Fruit fly (Drosophila melanogaster) whole organism, prepupa: ENCODE results near the gene CG2260.

Experiments
- CG10669 ChIP-seq: fragments of 200-800 bp; sonication (Bioruptor generic); optimal IDR thresholded peaks from 3 replicates; lab custom pipeline; 2018; ENCODE audit warnings: missing biosample characterization, mild to moderate bottlenecking, missing genetic modification characterization, moderate library complexity
- CG11294 ChIP-seq: fragments of 200-800 bp; sonication (Bioruptor generic); IDR thresholded peaks from 2 replicates; pipeline ENCODE4 v1.3.6; 2022; ENCODE audit warnings: missing biosample characterization, missing genetic modification characterization
- CG15336 ChIP-seq: fragments of 200-800 bp; sonication (Bioruptor generic); IDR thresholded peaks from 2 replicates; pipeline ENCODE4 v1.3.6; 2022; ENCODE audit warnings: missing biosample characterization, missing genetic modification characterization
- CG1621 ChIP-seq: fragments of 200-800 bp; sonication (Bioruptor generic); optimal IDR thresholded peaks from 3 replicates; lab custom pipeline; 2018; ENCODE audit warnings: missing biosample characterization, mild to moderate bottlenecking, missing genetic modification characterization
- CG3032 ChIP-seq: fragments of 200-800 bp; optimal IDR thresholded peaks from 2 replicates; lab custom pipeline; 2019; ENCODE audit warnings: missing biosample characterization, mild to moderate bottlenecking, missing genetic modification characterization, moderate library complexity
- CG31627 ChIP-seq: fragments of 200-800 bp; sonication (Bioruptor generic); optimal IDR thresholded peaks from 3 replicates; lab custom pipeline; 2016; ENCODE audit warnings: missing biosample characterization, missing genetic modification characterization
- CG32006 ChIP-seq: fragments of 200-800 bp; sonication (Bioruptor generic); optimal IDR thresholded peaks from 3 replicates; lab custom pipeline; 2017; ENCODE audit warnings: missing biosample characterization, mild to moderate bottlenecking, missing genetic modification characterization
- CG34406 ChIP-seq: fragments of 200-800 bp; sonication (Bioruptor generic); optimal IDR thresholded peaks from 3 replicates; lab custom pipeline; 2016; ENCODE audit warnings: missing biosample characterization, missing genetic modification characterization
- CG3919 ChIP-seq: fragments of 200-800 bp; sonication (Bioruptor generic); optimal IDR thresholded peaks from 3 replicates; lab custom pipeline; 2016; ENCODE audit warnings: missing biosample characterization, missing genetic modification characterization
- CG4318 ChIP-seq: fragments of 200-800 bp; sonication (Bioruptor generic); optimal IDR thresholded peaks from 3 replicates; lab custom pipeline; 2017; ENCODE audit warnings: missing biosample characterization, mild to moderate bottlenecking, missing genetic modification characterization
- CG6163 ChIP-seq: fragments of 200-800 bp; sonication (Bioruptor generic); IDR thresholded peaks from 3 replicates; pipeline ENCODE4 v1.3.6; 2022; ENCODE audit warnings: missing biosample characterization, missing genetic modification characterization
- CG6808 ChIP-seq: fragments of 200-800 bp; sonication (Bioruptor generic); optimal IDR thresholded peaks from 3 replicates; lab custom pipeline; 2017; ENCODE audit warnings: missing biosample characterization, missing genetic modification characterization, mild to moderate bottlenecking, moderate library complexity, missing genetic modification reagents
- CG7368 ChIP-seq: fragments of 200-800 bp; sonication (Bioruptor generic); optimal IDR thresholded peaks from 3 replicates; lab custom pipeline; 2016; ENCODE audit warnings: missing biosample characterization, missing genetic modification characterization
- CG8119 ChIP-seq: fragments of 200-800 bp; sonication (Bioruptor generic); IDR thresholded peaks from 3 replicates; pipeline ENCODE4 v1.3.6; 2022; ENCODE audit warnings: missing biosample characterization, missing genetic modification characterization
- Eip75B ChIP-seq: fragments of 200-800 bp; sonication (Bioruptor generic); optimal IDR thresholded peaks from 3 replicates; lab custom pipeline; 2016; ENCODE audit warnings: missing biosample characterization, missing genetic modification characterization
- Eip78C ChIP-seq: fragments of 200-800 bp; sonication (Bioruptor generic); peaks from one replicate; lab custom pipeline; 2016; ENCODE audit warnings: missing biosample characterization, missing genetic modification characterization
- Eip93F ChIP-seq: fragments of 200-800 bp; sonication (Bioruptor generic); optimal IDR thresholded peaks from 2 replicates; lab custom pipeline; 2016; ENCODE audit warnings: missing biosample characterization, mild to moderate bottlenecking, missing genetic modification characterization
- Ets96B ChIP-seq: fragments of 200-800 bp; optimal IDR thresholded peaks from 2 replicates; lab custom pipeline; 2019; ENCODE audit warnings: missing biosample characterization, mild to moderate bottlenecking, missing genetic modification characterization, moderate library complexity
- Gug ChIP-seq: fragments of 200-800 bp; sonication (Bioruptor generic); IDR thresholded peaks from 2 replicates; pipeline ENCODE4 v1.3.6; 2022; ENCODE audit warnings: missing biosample characterization, missing genetic modification characterization
- Hr38 ChIP-seq: sonication (Bioruptor generic); optimal IDR thresholded peaks from 2 replicates; lab custom pipeline; 2016; ENCODE audit warnings: missing biosample characterization, missing genetic modification characterization
- Hr4 ChIP-seq: fragments of 200-800 bp; sonication (Bioruptor generic); optimal IDR thresholded peaks from 3 replicates; lab custom pipeline; 2016; ENCODE audit warnings: missing biosample characterization, missing genetic modification characterization
- Lpt ChIP-seq: fragments of 200-800 bp; sonication (Bioruptor generic); optimal IDR thresholded peaks from 3 replicates; lab custom pipeline; 2016; ENCODE audit warnings: missing biosample characterization, missing genetic modification characterization
- OdsH ChIP-seq: fragments of 200-800 bp; sonication (Bioruptor generic); optimal IDR thresholded peaks from 3 replicates; lab custom pipeline; 2016; ENCODE audit warnings: missing biosample characterization, missing genetic modification characterization
- Smox ChIP-seq: fragments of 200-800 bp; sonication (Bioruptor generic); optimal IDR thresholded peaks from 3 replicates; lab custom pipeline; 2016; ENCODE audit warnings: missing biosample characterization, missing genetic modification characterization
- cyc ChIP-seq: fragments of 200-800 bp; sonication (Bioruptor generic); optimal IDR thresholded peaks from 3 replicates; lab custom pipeline; 2016; ENCODE audit warnings: missing biosample characterization, missing genetic modification characterization
- dsx ChIP-seq: fragments of 200-800 bp; optimal IDR thresholded peaks from 3 replicates; lab custom pipeline; 2019; ENCODE audit warnings: missing biosample characterization, mild to moderate bottlenecking, missing genetic modification characterization, moderate library complexity; ENCODE audit not compliant: poor library complexity, severe bottlenecking
- esn ChIP-seq: fragments of 200-800 bp; sonication (Bioruptor generic); optimal IDR thresholded peaks from 2 replicates; lab custom pipeline; 2016; ENCODE audit warnings: missing biosample characterization, mild to moderate bottlenecking, missing genetic modification characterization, moderate library complexity
- fd59A ChIP-seq: fragments of 200-800 bp; sonication (Bioruptor generic); optimal IDR thresholded peaks from 2 replicates; lab custom pipeline; 2017; ENCODE audit warnings: missing biosample characterization, mild to moderate bottlenecking, missing genetic modification characterization, missing genetic modification reagents
- fd85E ChIP-seq: fragments of 200-800 bp; sonication (Bioruptor generic); optimal IDR thresholded peaks from 3 replicates; lab custom pipeline; 2016; ENCODE audit warnings: missing biosample characterization, missing genetic modification characterization
- fkh ChIP-seq: fragments of 200-800 bp; sonication (Bioruptor generic); optimal IDR thresholded peaks from 3 replicates; lab custom pipeline; 2017; ENCODE audit warnings: missing biosample characterization, mild to moderate bottlenecking, missing genetic modification characterization, moderate library complexity
- salr ChIP-seq, 2 experiments: fragments of 200-800 bp; sonication (Bioruptor generic); optimal IDR thresholded peaks; 3 replicates each; lab custom pipeline; 2016 to 2018; ENCODE audit warnings: missing biosample characterization in 2 of 2, missing genetic modification characterization in 2 of 2, mild to moderate bottlenecking in 1 of 2
- svp ChIP-seq: fragments of 200-800 bp; sonication (Bioruptor generic); peaks from one replicate; lab custom pipeline; 2016; ENCODE audit warnings: missing biosample characterization, missing genetic modification characterization
- vri ChIP-seq: fragments of 200-800 bp; sonication (Bioruptor generic); optimal IDR thresholded peaks from 3 replicates; lab custom pipeline; 2016; ENCODE audit warnings: missing biosample characterization, mild to moderate bottlenecking, missing genetic modification characterization

Gene CG2260

dm6 chrX:8091017-8091620 is 29.8 kb downstream of the CG2260 start (continued):
- TF ChIP-seq CG15336 (GFP tag; lab: Robert Waterston, UW) (peak; percentile 99), CG11294 (GFP tag; lab: Robert Waterston, UW) (peak; percentile 96), Ets96B (tag; lab: Kevin White, UChicago) (peak; percentile 94), cyc (GFP tag; lab: Kevin White, UChicago) (peak; percentile 93), Hr38 (GFP tag; lab: Kevin White, UChicago) (no peak), CG1621 (tag; lab: Kevin White, UChicago) (peak; percentile 94), Hr4 (GFP tag; lab: Kevin White, UChicago) (peak; percentile 95), CG7368 (GFP tag; lab: Kevin White, UChicago) (peak; percentile 92), CG6163 (GFP tag; lab: Robert Waterston, UW) (peak; percentile 99)
- TF ChIP-seq, all 60 proteins: peak for 59

dm6 chrX:8087113-8087512 is 33.8 kb downstream of the CG2260 start, which contains the start of gene CG2256:
Gene CG2256, minus strand, starts transcription at chrX:8087213.
- TF ChIP-seq CG3032 (tag; lab: Kevin White, UChicago) (no peak), CG1621 (tag; lab: Kevin White, UChicago) (no peak), OdsH (no peak), salr (GFP tag; optimal IDR thresholded peaks at IDR 0.05; lab: Kevin White, UChicago) (no peak), CG3919 (no peak), vri (GFP tag; lab: Kevin White, UChicago) (no peak), CG10669 (GFP tag; lab: Kevin White, UChicago) (no peak), Ets96B (tag; lab: Kevin White, UChicago) (no peak), CG7368 (GFP tag; lab: Kevin White, UChicago) (no peak), CG6808 (GFP tag; lab: Kevin White, UChicago) (no peak), fd59A (no peak), dsx (no peak), Hr4 (GFP tag; lab: Kevin White, UChicago) (no peak), Eip78C (GFP tag; lab: Kevin White, UChicago) (no peak), Gug (GFP tag; lab: Robert Waterston, UW) (no peak), fkh (GFP tag; lab: Kevin White, UChicago) (no peak)

dm6 chrX:8081427-8082185 is 39.3 kb downstream of the CG2260 start, which contains the start of gene Ldsdh1:
Gene Ldsdh1, minus strand, starts transcription at chrX:8081605.
- no peak for TF ChIP-seq OdsH
- no peak for TF ChIP-seq fd85E (GFP tag; lab: Kevin White, UChicago)
- TF ChIP-seq Eip78C (GFP tag; lab: Kevin White, UChicago): peak; percentile 1
- peak; percentile 28 for TF ChIP-seq svp (GFP tag; lab: Kevin White, UChicago)

DNA sequence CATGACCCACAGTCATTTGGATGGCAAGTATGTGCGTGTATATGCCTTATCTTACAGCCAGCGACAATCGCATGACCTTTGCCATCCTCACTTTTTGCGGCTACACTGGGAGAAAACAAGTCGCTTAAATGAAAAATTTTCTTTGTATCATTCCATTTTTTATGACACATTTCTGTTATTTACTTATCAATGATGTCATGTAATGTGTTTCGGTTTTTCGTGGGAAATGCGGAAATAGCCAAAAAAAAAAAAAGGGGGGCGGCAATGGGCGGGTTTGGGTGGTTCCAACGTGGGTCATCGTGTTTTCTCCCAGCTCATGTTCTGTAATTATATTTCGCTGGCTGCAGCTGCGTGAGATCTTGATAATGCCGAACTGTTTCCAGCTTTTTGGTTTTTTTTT is 40.8 kb downstream of the CG2260 start:
- TF ChIP-seq svp (GFP tag; lab: Kevin White, UChicago) (peak; percentile 99), CG1621 (tag; lab: Kevin White, UChicago) (no peak), CG34406 (GFP tag; lab: Kevin White, UChicago) (no peak), Lpt (no peak), esn (peak; percentile 6), CG32006 (no peak)

- TF ChIP-seq CG31627 (no peak), Eip93F (no peak), CG4318 (GFP tag; lab: Kevin White, UChicago) (no peak), Eip75B (no peak), CG3032 (tag; lab: Kevin White, UChicago) (no peak), Hr38 (GFP tag; lab: Kevin White, UChicago) (no peak), fd85E (GFP tag; lab: Kevin White, UChicago) (no peak), Ets96B (tag; lab: Kevin White, UChicago) (no peak), Smox (GFP tag; lab: Kevin White, UChicago) (no peak), CG8119 (GFP tag; lab: Robert Waterston, UW) (no peak)
- TF ChIP-seq, all 60 proteins: peak for 0
These were observed 45.5 kb downstream of the CG2260 start, which contains the start of the genes Upf2 and CG1571 for dm6 chrX:8075300-8075927. Gene Upf2, minus strand, starts transcription at chrX:8075466. Gene CG1571, plus strand, starts transcription at chrX:8075877.
